Worm (Caenorhabditis elegans) whole organism, late embryonic: ENCODE data around the gene M151.10.

ENCODE experiments used
- C08G9.2 ChIP-seq: sonication (generic microtip); optimal IDR thresholded peaks from 2 replicates; lab custom pipeline; 2016; ENCODE audit warnings: mild to moderate bottlenecking, missing genetic modification characterization, moderate library complexity, missing compliant biosample characterization
- C38D4.7 ChIP-seq: fragments of 200-800 bp; sonication (Bioruptor generic); optimal IDR thresholded peaks from 2 replicates; lab custom pipeline; 2018; ENCODE audit warnings: mild to moderate bottlenecking, missing genetic modification characterization, moderate library complexity, missing compliant biosample characterization
- F13H6.1 ChIP-seq: sonication (generic microtip); optimal IDR thresholded peaks from 2 replicates; lab custom pipeline; 2016; ENCODE audit warnings: missing genetic modification characterization, missing compliant biosample characterization
- K02D7.2 ChIP-seq: sonication (generic microtip); optimal IDR thresholded peaks from 2 replicates; lab custom pipeline; 2017; ENCODE audit warnings: mild to moderate bottlenecking, missing genetic modification characterization, missing compliant biosample characterization
- ahr-1 ChIP-seq: sonication (generic microtip); optimal IDR thresholded peaks from 2 replicates; lab custom pipeline; 2016; ENCODE audit warnings: missing genetic modification characterization, missing compliant biosample characterization
- ceh-18 ChIP-seq: sonication (generic microtip); optimal IDR thresholded peaks from 2 replicates; lab custom pipeline; 2016; ENCODE audit warnings: missing genetic modification characterization, missing compliant biosample characterization
- ceh-22 ChIP-seq: sonication (generic microtip); optimal IDR thresholded peaks from 2 replicates; lab custom pipeline; 2017; ENCODE audit warnings: missing biosample characterization, missing genetic modification characterization
- ceh-34 ChIP-seq: sonication (generic microtip); optimal IDR thresholded peaks from 2 replicates; lab custom pipeline; 2016; ENCODE audit warnings: mild to moderate bottlenecking, missing genetic modification characterization, missing compliant biosample characterization
- ceh-45 ChIP-seq: fragments of 200-800 bp; sonication (Bioruptor generic); IDR thresholded peaks from 2 replicates; pipeline ENCODE4 v1.3.6; 2022; ENCODE audit warnings: missing genetic modification reagents, missing genetic modification characterization, missing compliant biosample characterization
- ceh-48 ChIP-seq: sonication (generic microtip); optimal IDR thresholded peaks from 2 replicates; lab custom pipeline; 2016; ENCODE audit warnings: missing genetic modification characterization, inconsistent platforms, missing compliant biosample characterization
- ceh-9 ChIP-seq: sonication (generic microtip); optimal IDR thresholded peaks from 2 replicates; lab custom pipeline; 2016; ENCODE audit warnings: mild to moderate bottlenecking, missing genetic modification characterization, inconsistent platforms, missing compliant biosample characterization
- che-1 ChIP-seq: sonication (generic microtip); optimal IDR thresholded peaks from 2 replicates; lab custom pipeline; 2016; ENCODE audit warnings: mild to moderate bottlenecking, missing genetic modification characterization, missing compliant biosample characterization
- elt-2 ChIP-seq: sonication (generic microtip); optimal IDR thresholded peaks from 2 replicates; lab custom pipeline; 2016; ENCODE audit warnings: missing genetic modification reagents, missing genetic modification characterization, missing compliant biosample characterization
- elt-4 ChIP-seq: sonication (generic microtip); optimal IDR thresholded peaks from 2 replicates; lab custom pipeline; 2016; ENCODE audit warnings: missing genetic modification characterization, missing compliant biosample characterization
- ets-4 ChIP-seq: sonication (generic microtip); optimal IDR thresholded peaks from 2 replicates; lab custom pipeline; 2016; ENCODE audit warnings: missing genetic modification characterization, missing compliant biosample characterization
- eyg-1 ChIP-seq: sonication (generic microtip); optimal IDR thresholded peaks from 2 replicates; lab custom pipeline; 2016; ENCODE audit warnings: missing genotype, missing genetic modification characterization, missing compliant biosample characterization
- fax-1 ChIP-seq: sonication (generic microtip); optimal IDR thresholded peaks from 2 replicates; lab custom pipeline; 2016; ENCODE audit warnings: missing genotype, missing genetic modification characterization, missing compliant biosample characterization
- fkh-10 ChIP-seq: fragments of 150-350 bp; optimal IDR thresholded peaks from 2 replicates; lab custom pipeline; 2014; ENCODE audit warnings: missing biosample characterization, missing genetic modification reagents, missing genetic modification characterization
- gmeb-2 ChIP-seq: sonication (generic microtip); optimal IDR thresholded peaks from 2 replicates; lab custom pipeline; 2016; ENCODE audit warnings: missing genetic modification characterization, inconsistent platforms, missing compliant biosample characterization
- hlh-13 ChIP-seq: fragments of 200-800 bp; sonication (Bioruptor generic); optimal IDR thresholded peaks from 2 replicates; lab custom pipeline; 2018; ENCODE audit warnings: mild to moderate bottlenecking, missing genetic modification characterization, missing compliant biosample characterization
- hlh-6 ChIP-seq: sonication (generic microtip); optimal IDR thresholded peaks from 2 replicates; lab custom pipeline; 2016; ENCODE audit warnings: missing genotype, missing genetic modification characterization, missing compliant biosample characterization
- lin-11 ChIP-seq: fragments of 200-800 bp; sonication (Bioruptor generic); optimal IDR thresholded peaks from 2 replicates; lab custom pipeline; 2018; ENCODE audit warnings: mild to moderate bottlenecking, missing genetic modification characterization, missing compliant biosample characterization
- madf-2 ChIP-seq: sonication (generic microtip); optimal IDR thresholded peaks from 2 replicates; lab custom pipeline; 2017; ENCODE audit warnings: missing genetic modification characterization, missing compliant biosample characterization
- nhr-11 ChIP-seq: fragments of 150-350 bp; optimal IDR thresholded peaks from 2 replicates; lab custom pipeline; 2014; ENCODE audit warnings: missing biosample characterization, missing genetic modification characterization
- nhr-232 ChIP-seq: sonication (generic microtip); optimal IDR thresholded peaks from 2 replicates; lab custom pipeline; 2016; ENCODE audit warnings: missing genetic modification characterization, missing compliant biosample characterization
- pag-3 ChIP-seq: sonication (generic microtip); optimal IDR thresholded peaks from 2 replicates; lab custom pipeline; 2016; ENCODE audit warnings: missing compliant biosample characterization, missing genetic modification characterization, borderline replicate concordance
- pat-9 ChIP-seq: fragments of 200-800 bp; sonication (Bioruptor generic); optimal IDR thresholded peaks from 2 replicates; lab custom pipeline; 2018; ENCODE audit warnings: mild to moderate bottlenecking, missing genetic modification characterization, moderate library complexity, missing compliant biosample characterization
- pha-2 ChIP-seq: sonication (generic microtip); optimal IDR thresholded peaks from 2 replicates; lab custom pipeline; 2017; ENCODE audit warnings: mild to moderate bottlenecking, missing genetic modification characterization, missing compliant biosample characterization
- pha-4 ChIP-seq: fragments of 150-350 bp; optimal IDR thresholded peaks from 2 replicates; lab custom pipeline; 2018; ENCODE audit warnings: missing biosample characterization, missing genetic modification reagents, missing genetic modification characterization
- pros-1 ChIP-seq: fragments of 150-350 bp; optimal IDR thresholded peaks from 2 replicates; lab custom pipeline; 2014; ENCODE audit warnings: missing biosample characterization, missing genetic modification reagents, missing genetic modification characterization
- ref-2 ChIP-seq: sonication (generic microtip); optimal IDR thresholded peaks from 2 replicates; lab custom pipeline; 2016; ENCODE audit warnings: missing genetic modification characterization, missing compliant biosample characterization
- sox-2 ChIP-seq: fragments of 200-800 bp; sonication (Bioruptor generic); IDR thresholded peaks from 2 replicates; pipeline ENCODE4 v1.3.6; 2022; ENCODE audit warnings: missing genetic modification reagents, missing genetic modification characterization, missing compliant biosample characterization
- tbx-2 ChIP-seq: sonication (generic microtip); optimal IDR thresholded peaks from 2 replicates; lab custom pipeline; 2016; ENCODE audit warnings: missing genetic modification characterization, missing compliant biosample characterization
- tbx-7 ChIP-seq: sonication (generic microtip); optimal IDR thresholded peaks from 2 replicates; lab custom pipeline; 2016; ENCODE audit warnings: missing genotype, missing genetic modification characterization, missing compliant biosample characterization
- unc-55 ChIP-seq: sonication (generic microtip); optimal IDR thresholded peaks from 2 replicates; lab custom pipeline; 2017; ENCODE audit warnings: missing biosample characterization, missing genetic modification reagents, missing genetic modification characterization

Gene M151.10

ce11 chrII:3659776-3660175 is 19.7 kb upstream of the M151.10 start, which contains the start of gene F19B10.4:
Gene F19B10.4 (plus strand): TSS chrII:3660076.
- TF ChIP-seq lin-11 (tag; lab: Kevin White, UChicago), result no peak
- no peak for TF ChIP-seq ceh-34
- no peak for TF ChIP-seq elt-2 (tag; lab: Kevin White, UChicago)
- no peak for TF ChIP-seq che-1 (tag; lab: Kevin White, UChicago)
- TF ChIP-seq hlh-13 (GFP tag; lab: Kevin White, UChicago), result no peak
- TF ChIP-seq unc-55 (GFP tag; lab: Kevin White, UChicago), result no peak
- no peak for TF ChIP-seq pat-9 (tag; lab: Kevin White, UChicago)
- no peak for TF ChIP-seq fkh-10
- TF ChIP-seq tbx-7 (tag; lab: Kevin White, UChicago), result no peak
- TF ChIP-seq fax-1 (tag; lab: Kevin White, UChicago), result no peak
- TF ChIP-seq K02D7.2, result no peak
- TF ChIP-seq C38D4.7 (GFP tag; lab: Kevin White, UChicago), result no peak

- TF ChIP-seq F13H6.1 (tag; lab: Kevin White, UChicago), result no peak
- no peak for TF ChIP-seq ceh-45 (GFP tag; lab: Robert Waterston, UW)
- TF ChIP-seq hlh-6 (tag; lab: Kevin White, UChicago), result no peak
- TF ChIP-seq gmeb-2 (tag; lab: Kevin White, UChicago), result no peak
- TF ChIP-seq pros-1 (tag; lab: Kevin White, UChicago), result no peak
- no peak for TF ChIP-seq elt-4 (tag; lab: Kevin White, UChicago)
- TF ChIP-seq pag-3 (tag; lab: Kevin White, UChicago), result no peak
- no peak for TF ChIP-seq fax-1 (tag; lab: Kevin White, UChicago)
- no peak for TF ChIP-seq sox-2 (GFP tag; lab: Robert Waterston, UW)
- TF ChIP-seq tbx-2 (tag; lab: Kevin White, UChicago), result no peak
- no peak for TF ChIP-seq ref-2
- no peak for TF ChIP-seq ceh-18 (tag; lab: Kevin White, UChicago)
- no peak for TF ChIP-seq C38D4.7 (GFP tag; lab: Kevin White, UChicago)
- no peak for TF ChIP-seq pha-2 (tag; lab: Kevin White, UChicago)
These were observed 15.3 kb upstream of the M151.10 start, which contains the start of gene F19B10.5 for ce11 chrII:3655378-3655777. Gene F19B10.5 (plus strand): TSS chrII:3655678.

ce11 chrII:3647111-3647510 is 7.0 kb upstream of the M151.10 start, which contains the start of gene fbxb-33:
Gene fbxb-33 (plus strand): TSS chrII:3647411.
- TF ChIP-seq ceh-48 (tag; lab: Kevin White, UChicago) (no peak), C08G9.2 (tag; lab: Kevin White, UChicago) (no peak), elt-2 (tag; lab: Kevin White, UChicago) (no peak), eyg-1 (tag; lab: Kevin White, UChicago) (no peak), ceh-22 (tag; lab: Kevin White, UChicago) (no peak), nhr-11 (no peak), madf-2 (tag; lab: Kevin White, UChicago) (no peak)

ce11 chrII:3641197-3641596 is 1.1 kb upstream of the M151.10 start, which contains the start of gene M151.1:
Gene M151.1 (plus strand): TSS chrII:3641497.
- TF ChIP-seq pha-4 (tag; lab: Kevin White, UChicago), result no peak
- TF ChIP-seq C08G9.2 (tag; lab: Kevin White, UChicago), result no peak
- TF ChIP-seq ceh-9 (tag; lab: Kevin White, UChicago), result no peak
- no peak for TF ChIP-seq tbx-2 (tag; lab: Kevin White, UChicago)
- TF ChIP-seq F13H6.1 (tag; lab: Kevin White, UChicago), result no peak
- no peak for TF ChIP-seq ets-4 (tag; lab: Kevin White, UChicago)

- TF ChIP-seq nhr-232 (tag; lab: Kevin White, UChicago), result no peak
- no peak for TF ChIP-seq pha-4 (tag; lab: Kevin White, UChicago)
- no peak for TF ChIP-seq ahr-1 (tag; lab: Kevin White, UChicago)
These were observed 859 bp downstream of the M151.10 start, which contains the start of gene fbxb-31 for ce11 chrII:3639238-3639637. Gene fbxb-31 (minus strand): TSS chrII:3639338.
